Worm (Caenorhabditis elegans) whole organism, L4 larva: ENCODE results near the gene T06E6.1.

Experiments
- ces-1 ChIP-seq: fragments of 150-350 bp; sonication (generic microtip); optimal IDR thresholded peaks from 4 replicates; lab custom pipeline; 2014; ENCODE audit warnings: missing biosample characterization, missing genetic modification reagents, missing genetic modification characterization
- dpl-1 ChIP-seq: fragments of 150-350 bp; optimal IDR thresholded peaks from 2 replicates; lab custom pipeline; 2014; ENCODE audit warnings: missing biosample characterization, missing genetic modification reagents, missing genetic modification characterization
- fos-1 ChIP-seq: fragments of 150-350 bp; optimal IDR thresholded peaks from 2 replicates; lab custom pipeline; 2014; ENCODE audit warnings: missing biosample characterization, missing genetic modification characterization
- snpc-4 ChIP-seq: fragments of 150-350 bp; optimal IDR thresholded peaks from 2 replicates; lab custom pipeline; 2014; ENCODE audit warnings: missing biosample characterization, missing genetic modification characterization

DNA sequence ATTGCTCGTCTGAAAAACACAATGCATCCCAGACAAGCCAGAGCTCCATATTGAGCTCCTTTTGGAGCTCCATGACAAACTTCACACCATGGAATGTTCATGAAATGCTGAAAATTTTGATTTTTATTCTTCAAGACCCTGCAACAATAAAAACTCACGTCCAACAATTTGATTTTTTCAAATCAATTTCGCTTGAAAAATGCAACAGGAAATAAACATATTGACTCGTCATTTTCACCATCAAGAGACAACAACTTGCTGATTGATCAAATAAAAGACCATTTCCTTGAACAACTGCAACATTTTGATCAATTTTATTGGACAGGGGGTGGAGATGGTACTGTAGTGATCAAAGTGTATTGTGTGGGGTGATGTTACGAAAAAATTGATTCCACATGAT is 25.1 kb downstream of the T06E6.1 start, which contains the start of gene nhr-269:
- TF ChIP-seq snpc-4 (tag; lab: Kevin White, UChicago) (no peak), ces-1 (no peak), dpl-1 (GFP tag; lab: Kevin White, UChicago) (no peak), fos-1 (tag; lab: Kevin White, UChicago) (no peak)
